Worm (Caenorhabditis elegans) whole organism, L2 larva: Measurements from ENCODE around the gene F44A2.7.

Experiments used
- R02D3.7 ChIP-seq: fragments of 150-350 bp; optimal IDR thresholded peaks from 2 replicates; lab custom pipeline; 2014; ENCODE audit warnings: missing biosample characterization, missing genetic modification characterization
- crh-2 ChIP-seq: sonication (generic microtip); optimal IDR thresholded peaks from 2 replicates; lab custom pipeline; 2017; ENCODE audit warnings: missing biosample characterization, missing genetic modification characterization
- lin-11 ChIP-seq: fragments of 150-350 bp; sonication (generic microtip); optimal IDR thresholded peaks from 2 replicates; lab custom pipeline; 2014; ENCODE audit warnings: missing biosample characterization, missing genetic modification characterization, inconsistent platforms, mixed read lengths
- lin-13 ChIP-seq: fragments of 150-350 bp; optimal IDR thresholded peaks from 2 replicates; lab custom pipeline; 2014; ENCODE audit warnings: missing biosample characterization, missing genetic modification reagents, missing genetic modification characterization
- lin-39 ChIP-seq: fragments of 150-350 bp; optimal IDR thresholded peaks from 2 replicates; lab custom pipeline; 2014; ENCODE audit warnings: missing biosample characterization, missing genetic modification reagents, missing genetic modification characterization
- lsy-2 ChIP-seq, 2 experiments: fragments of 150-350 bp in 1 of 2; sonication (generic microtip) in 1 of 2; optimal IDR thresholded peaks; 2 replicates each; lab custom pipeline; 2014 to 2017; ENCODE audit warnings: missing biosample characterization in 2 of 2, missing genetic modification characterization in 2 of 2
- mdl-1 ChIP-seq, 2 experiments: fragments of 150-350 bp in 1 of 2; sonication (generic microtip) in 1 of 2; optimal IDR thresholded peaks; 2 replicates each; lab custom pipeline; 2017; ENCODE audit warnings: missing biosample characterization in 2 of 2, missing genetic modification characterization in 2 of 2
- nhr-237 ChIP-seq: fragments of 150-350 bp; optimal IDR thresholded peaks from 2 replicates; lab custom pipeline; 2014; ENCODE audit warnings: missing biosample characterization, missing genetic modification characterization
- unc-62 ChIP-seq: fragments of 150-350 bp; optimal IDR thresholded peaks from 2 replicates; lab custom pipeline; 2014; ENCODE audit warnings: missing biosample characterization, missing genetic modification reagents, missing genetic modification characterization

DNA sequence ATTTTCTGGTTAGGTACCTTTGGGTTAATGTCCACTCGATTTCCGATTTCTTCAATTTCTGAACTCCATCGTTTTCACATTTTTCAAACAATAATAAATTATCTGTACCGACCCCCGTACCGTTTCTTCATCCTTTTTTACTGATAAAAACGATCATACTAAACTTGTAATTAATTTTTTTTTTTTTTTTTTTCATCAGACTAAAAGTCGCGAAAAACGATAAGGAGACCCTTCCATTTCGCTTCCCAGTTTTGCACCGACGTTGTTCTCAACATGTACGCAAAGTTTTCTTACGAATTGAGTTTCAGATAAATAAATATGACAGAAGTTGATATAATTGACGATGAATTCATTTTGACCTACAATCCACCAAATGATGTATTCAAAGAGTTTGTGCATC lies at the start of gene F44A2.7:
- TF ChIP-seq crh-2 (tag; lab: Kevin White, UChicago) (no peak), lin-11 (no peak), lsy-2 (tag; optimal IDR thresholded peaks at IDR 0.05; lab: Kevin White, UChicago) (no peak), nhr-237 (tag; lab: Kevin White, UChicago) (no peak), lin-39 (no peak), lin-13 (no peak), mdl-1 (tag; optimal IDR thresholded peaks at IDR 0.05; lab: Kevin White, UChicago) (no peak), unc-62 (GFP tag; lab: Kevin White, UChicago) (no peak), R02D3.7 (tag; lab: Kevin White, UChicago) (no peak)
